Fruit fly (Drosophila melanogaster): ENCODE data around the gene CG14631.

DNA sequence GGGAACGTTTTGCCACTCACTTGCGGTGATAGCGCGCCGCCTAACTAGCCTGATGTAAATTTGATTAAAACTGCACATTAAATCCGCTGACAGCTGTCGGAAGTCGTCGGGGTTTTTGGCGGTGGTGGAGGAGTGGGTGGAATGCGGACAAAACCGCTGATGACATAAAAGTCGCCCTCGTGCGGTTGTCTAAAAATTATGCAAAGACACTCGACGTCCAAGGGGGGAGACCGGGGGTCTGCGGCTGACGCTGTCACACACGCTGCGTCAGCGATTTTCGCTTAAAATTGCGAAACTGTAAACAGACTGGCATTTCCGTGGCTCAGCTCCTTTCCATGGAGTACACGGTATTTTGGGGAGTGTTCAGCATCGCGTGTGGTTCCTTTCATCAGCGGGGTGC, 44.5 kb downstream of the CG14631 start:
- TF ChIP-seq pan (optimal IDR thresholded peaks at IDR 0.05) (no peak), Abd-B (GFP tag; optimal IDR thresholded peaks at IDR 0.05) (no peak), br (GFP tag; optimal IDR thresholded peaks at IDR 0.05) (no peak), tai (GFP tag; optimal IDR thresholded peaks at IDR 0.05) (no peak), OdsH (GFP tag; optimal IDR thresholded peaks at IDR 0.05) (no peak), usp (GFP tag; optimal IDR thresholded peaks at IDR 0.05) (no peak), jim (GFP tag; optimal IDR thresholded peaks at IDR 0.05) (no peak), psq (GFP tag; optimal IDR thresholded peaks at IDR 0.05) (no peak), brk (GFP tag; optimal IDR thresholded peaks at IDR 0.05) (no peak), h (GFP tag; optimal IDR thresholded peaks at IDR 0.05) (no peak), Hr78 (GFP tag; optimal IDR thresholded peaks at IDR 0.05) (no peak), Sp1 (GFP tag; optimal IDR thresholded peaks at IDR 0.05) (no peak), Hr83 (GFP tag; optimal IDR thresholded peaks at IDR 0.05; ENCODE audit: poor library complexity, severe bottlenecking) (no peak)
